Worm (Caenorhabditis elegans): ENCODE measurements around the gene cutl-17.

DNA sequence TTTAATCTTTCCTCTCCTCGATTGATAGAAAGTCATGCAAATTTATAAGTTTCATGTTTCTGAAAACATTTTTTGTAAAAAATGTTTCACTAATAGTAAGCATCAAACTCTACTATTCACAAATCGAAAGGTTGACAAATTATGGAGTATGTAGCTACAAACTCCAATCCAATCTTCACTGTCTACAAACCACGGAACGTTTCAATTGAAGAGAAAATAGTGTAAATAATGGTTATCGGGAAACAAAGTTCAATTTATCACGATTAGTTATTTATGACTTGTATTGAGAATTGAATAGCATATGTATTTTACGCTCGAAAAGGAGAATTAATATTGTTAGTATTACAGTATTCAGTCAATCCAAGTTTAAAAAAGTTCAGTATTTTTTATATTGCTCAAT is 42.3 kb upstream of the cutl-17 start:
- TF ChIP-seq pag-3 (tag; optimal IDR thresholded peaks at IDR 0.05; ENCODE audit: borderline replicate concordance) (no peak), ama-1 (optimal IDR thresholded peaks at IDR 0.05) (no peak), dmd-4 (tag; optimal IDR thresholded peaks at IDR 0.05; ENCODE audit: borderline replicate concordance) (no peak), ceh-45 (GFP tag; IDR thresholded peaks at IDR 0.05) (no peak), hlh-30 (tag; optimal IDR thresholded peaks at IDR 0.05; ENCODE audit: insufficient read depth) (no peak), tbx-2 (tag; optimal IDR thresholded peaks at IDR 0.05) (no peak), T23F11.4 (GFP tag; optimal IDR thresholded peaks at IDR 0.05) (no peak), pha-4 (tag; optimal IDR thresholded peaks at IDR 0.05) (no peak), ceh-14 (tag; optimal IDR thresholded peaks at IDR 0.05) (no peak), F13H6.1 (tag; optimal IDR thresholded peaks at IDR 0.05) (no peak), npax-4 (tag; optimal IDR thresholded peaks at IDR 0.05) (no peak), nhr-11 (tag; optimal IDR thresholded peaks at IDR 0.05) (no peak)

Measured in whole organism, late embryonic.